Worm (Caenorhabditis elegans): ENCODE measurements around the gene C02F12.8.
A peak's percentile ranks its signal among the peaks of the same experiment; 100 is the strongest.

Gene C02F12.8

DNA sequence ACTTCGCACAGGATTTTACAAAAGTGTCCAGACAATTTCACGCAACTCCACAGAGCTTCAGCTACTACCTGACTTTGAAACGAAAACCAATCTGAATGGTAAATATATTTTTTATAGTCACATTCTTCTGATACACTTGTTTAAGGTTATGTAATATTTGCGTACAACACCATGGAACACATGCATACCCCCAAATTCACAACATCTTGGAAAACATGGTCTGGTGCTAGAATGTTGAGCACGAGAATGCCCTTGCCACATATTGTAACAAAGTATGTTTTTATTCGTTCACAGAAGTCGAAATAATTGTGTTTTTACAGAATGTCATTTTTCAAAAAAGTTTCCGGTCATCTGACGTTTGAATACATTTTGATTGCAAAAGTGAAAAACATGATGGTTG, 22.8 kb upstream of the C02F12.8 start:
- no peak for TF ChIP-seq tra-4 (tag; optimal IDR thresholded peaks at IDR 0.05)
- no peak for TF ChIP-seq ets-7 (tag; optimal IDR thresholded peaks at IDR 0.05)
- TF ChIP-seq hmbx-1 (tag; optimal IDR thresholded peaks at IDR 0.05): no peak
- no peak for TF ChIP-seq hnd-1 (tag; optimal IDR thresholded peaks at IDR 0.05)
- TF ChIP-seq ceh-13 (GFP tag; optimal IDR thresholded peaks at IDR 0.05): no peak
- TF ChIP-seq aly-1 (tag; optimal IDR thresholded peaks at IDR 0.05): no peak
- no peak for TF ChIP-seq tbx-37 (GFP tag; conservative IDR thresholded peaks at IDR 0.05)
- no peak for TF ChIP-seq sea-1 (GFP tag; conservative IDR thresholded peaks at IDR 0.05)
- TF ChIP-seq flt-1 (GFP tag; IDR thresholded peaks at IDR 0.05): no peak
- TF ChIP-seq hmg-4 (GFP tag; optimal IDR thresholded peaks at IDR 0.05): no peak
- no peak for TF ChIP-seq ceh-36 (tag; optimal IDR thresholded peaks at IDR 0.05)
- TF ChIP-seq scrt-1 (GFP tag; IDR thresholded peaks at IDR 0.05): no peak
- TF ChIP-seq B0310.2 (tag; optimal IDR thresholded peaks at IDR 0.05): no peak
- TF ChIP-seq tbx-11 (GFP tag; IDR thresholded peaks at IDR 0.05): no peak
- no peak for TF ChIP-seq F13C5.2 (tag; optimal IDR thresholded peaks at IDR 0.05)
- TF ChIP-seq pes-1 (GFP tag; IDR thresholded peaks at IDR 0.05): no peak
- TF ChIP-seq ama-1 (optimal IDR thresholded peaks at IDR 0.05): no peak

DNA sequence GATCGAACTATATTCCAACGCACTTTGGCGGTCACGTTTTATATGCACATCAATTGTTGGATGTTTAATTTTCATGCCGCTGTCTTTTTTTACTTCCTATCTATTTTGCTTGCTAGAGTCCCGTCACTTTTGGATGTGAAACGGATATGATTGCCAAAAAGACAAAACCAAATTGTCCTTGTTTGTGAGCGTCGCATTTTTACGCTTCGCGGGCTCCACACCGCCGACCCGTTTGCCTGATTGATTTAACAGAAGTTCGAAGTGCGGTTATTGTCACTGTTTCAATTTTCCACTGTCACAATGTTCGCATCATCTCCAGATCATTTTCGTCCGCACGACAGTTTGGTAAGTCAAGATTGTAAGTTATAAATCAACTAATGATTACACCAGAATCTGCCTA, 21.8 kb upstream of the C02F12.8 start, which contains the start of gene C01C4.2:
C01C4.2 (plus strand) TSS at position 301 of the 400 bp plus-strand sequence.
- no peak for TF ChIP-seq ama-1 (optimal IDR thresholded peaks at IDR 0.05)
- TF ChIP-seq tbx-11 (GFP tag; IDR thresholded peaks at IDR 0.05): no peak
- TF ChIP-seq pes-1 (GFP tag; IDR thresholded peaks at IDR 0.05): no peak
- TF ChIP-seq hmg-4 (GFP tag; optimal IDR thresholded peaks at IDR 0.05): no peak
- no peak for TF ChIP-seq aly-1 (tag; optimal IDR thresholded peaks at IDR 0.05)
- TF ChIP-seq ets-7 (tag; optimal IDR thresholded peaks at IDR 0.05): no peak
- TF ChIP-seq flt-1 (GFP tag; IDR thresholded peaks at IDR 0.05): no peak
- no peak for TF ChIP-seq ceh-13 (GFP tag; optimal IDR thresholded peaks at IDR 0.05)
- no peak for TF ChIP-seq tra-4 (tag; optimal IDR thresholded peaks at IDR 0.05)
- TF ChIP-seq B0310.2 (tag; optimal IDR thresholded peaks at IDR 0.05): no peak
- no peak for TF ChIP-seq sea-1 (GFP tag; conservative IDR thresholded peaks at IDR 0.05)
- TF ChIP-seq tbx-37 (GFP tag; conservative IDR thresholded peaks at IDR 0.05): no peak
- TF ChIP-seq ceh-36 (tag; optimal IDR thresholded peaks at IDR 0.05): no peak
- TF ChIP-seq F13C5.2 (tag; optimal IDR thresholded peaks at IDR 0.05): no peak
- TF ChIP-seq hmbx-1 (tag; optimal IDR thresholded peaks at IDR 0.05): no peak
- TF ChIP-seq scrt-1 (GFP tag; IDR thresholded peaks at IDR 0.05): no peak

DNA sequence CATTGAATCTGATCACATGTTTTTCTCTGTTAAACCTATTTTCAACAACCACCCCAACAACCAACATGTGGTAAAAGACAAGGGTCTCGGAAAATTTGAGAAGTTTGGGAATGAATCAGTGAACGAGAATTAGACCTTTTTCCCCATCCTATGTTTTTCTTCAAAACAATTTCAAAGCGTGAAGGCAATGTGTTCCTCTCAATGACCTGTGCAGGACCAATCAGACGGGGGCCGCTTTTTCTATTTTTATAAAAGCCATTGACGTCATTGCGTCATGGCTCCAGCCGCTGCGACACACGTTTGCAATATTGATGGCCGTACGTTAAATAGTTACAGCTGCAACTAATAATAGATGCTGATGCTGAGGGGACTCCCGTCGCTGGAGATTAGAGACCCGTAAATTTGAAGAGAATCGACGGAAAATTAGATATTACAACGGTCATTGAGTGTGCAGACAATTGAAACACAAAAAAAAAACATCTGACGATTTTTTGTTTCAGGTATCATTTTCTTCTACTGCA, 18.6 kb upstream of the C02F12.8 start:
- TF ChIP-seq tbx-37 (GFP tag; conservative IDR thresholded peaks at IDR 0.05): no peak
- TF ChIP-seq hnd-1 (tag; optimal IDR thresholded peaks at IDR 0.05): no peak
- TF ChIP-seq hmg-4 (GFP tag; optimal IDR thresholded peaks at IDR 0.05): no peak
- TF ChIP-seq ama-1 (optimal IDR thresholded peaks at IDR 0.05): no peak

DNA sequence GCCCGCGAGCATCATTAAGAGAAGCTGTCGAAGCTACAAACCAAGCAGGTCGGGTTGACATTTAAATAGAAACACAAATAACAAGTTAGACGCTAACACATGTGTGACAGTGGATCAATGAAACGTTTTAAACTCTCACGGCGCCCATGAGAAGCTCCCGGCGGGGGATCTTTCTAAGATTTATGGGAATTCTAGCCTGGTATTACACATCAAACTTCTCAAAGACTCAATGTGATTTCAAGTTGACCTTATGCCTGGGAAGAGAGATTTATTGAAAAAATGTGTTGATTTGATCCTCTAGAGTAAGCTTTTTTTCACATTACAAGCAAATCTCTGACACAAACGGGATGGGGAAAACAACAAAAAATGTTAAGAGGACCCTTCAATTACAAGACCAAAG, 16.7 kb upstream of the C02F12.8 start:
- TF ChIP-seq ceh-13 (GFP tag; optimal IDR thresholded peaks at IDR 0.05): no peak
- no peak for TF ChIP-seq scrt-1 (GFP tag; IDR thresholded peaks at IDR 0.05)
- no peak for TF ChIP-seq ets-7 (tag; optimal IDR thresholded peaks at IDR 0.05)
- no peak for TF ChIP-seq tra-4 (tag; optimal IDR thresholded peaks at IDR 0.05)
- no peak for TF ChIP-seq sea-1 (GFP tag; conservative IDR thresholded peaks at IDR 0.05)
- no peak for TF ChIP-seq tbx-11 (GFP tag; IDR thresholded peaks at IDR 0.05)
- TF ChIP-seq pes-1 (GFP tag; IDR thresholded peaks at IDR 0.05): no peak

DNA sequence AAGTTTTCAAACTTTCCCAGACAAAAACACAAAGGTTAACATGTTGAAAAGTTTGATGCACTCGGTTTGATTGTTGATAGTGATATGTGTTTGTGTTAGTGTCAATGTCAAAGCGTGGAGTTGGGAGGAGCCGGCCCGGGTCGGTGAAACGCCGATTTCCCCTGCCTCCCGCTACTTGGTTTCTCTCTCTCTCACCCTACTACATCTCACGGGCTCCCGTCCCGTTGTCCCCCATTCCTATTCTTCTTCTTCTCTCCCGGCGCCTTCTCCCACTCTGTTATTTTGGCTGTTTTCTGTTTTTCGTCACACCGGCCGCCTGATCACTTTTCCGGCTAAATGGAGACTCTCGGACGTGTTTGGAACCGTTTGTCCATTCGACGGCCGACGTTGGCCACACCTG, 13.3 kb upstream of the C02F12.8 start:
- TF ChIP-seq ceh-36 (tag; optimal IDR thresholded peaks at IDR 0.05) (no peak), hnd-1 (tag; optimal IDR thresholded peaks at IDR 0.05) (no peak), tbx-11 (GFP tag; IDR thresholded peaks at IDR 0.05) (no peak), ama-1 (optimal IDR thresholded peaks at IDR 0.05) (no peak), sea-1 (GFP tag; conservative IDR thresholded peaks at IDR 0.05) (no peak), ets-7 (tag; optimal IDR thresholded peaks at IDR 0.05) (no peak), ceh-13 (GFP tag; optimal IDR thresholded peaks at IDR 0.05) (no peak), scrt-1 (GFP tag; IDR thresholded peaks at IDR 0.05) (no peak), tra-4 (tag; optimal IDR thresholded peaks at IDR 0.05) (no peak), F13C5.2 (tag; optimal IDR thresholded peaks at IDR 0.05) (no peak), hmg-4 (GFP tag; optimal IDR thresholded peaks at IDR 0.05) (no peak), flt-1 (GFP tag; IDR thresholded peaks at IDR 0.05) (no peak), pes-1 (GFP tag; IDR thresholded peaks at IDR 0.05) (no peak)

DNA sequence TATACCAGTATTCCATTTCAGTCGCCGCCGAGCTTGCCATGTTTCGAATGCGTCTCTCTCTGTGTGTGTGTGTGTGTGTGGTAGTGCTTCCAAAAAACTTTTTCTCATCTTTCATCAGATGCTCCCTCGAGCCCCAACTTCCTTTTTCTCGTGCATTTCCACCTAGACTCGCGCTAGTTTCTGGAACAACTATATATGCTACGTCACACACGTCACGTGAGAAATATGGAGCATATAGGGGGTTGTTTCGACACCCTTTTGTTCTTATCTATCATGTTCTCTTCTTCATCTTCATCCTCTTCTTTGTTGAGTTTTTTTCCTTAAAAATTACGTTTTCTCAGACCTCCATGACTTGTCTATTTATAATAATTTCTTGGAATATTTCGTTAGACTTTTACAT, 12.3 kb upstream of the C02F12.8 start:
- TF ChIP-seq scrt-1 (GFP tag; IDR thresholded peaks at IDR 0.05): no peak
- no peak for TF ChIP-seq hnd-1 (tag; optimal IDR thresholded peaks at IDR 0.05)
- no peak for TF ChIP-seq F13C5.2 (tag; optimal IDR thresholded peaks at IDR 0.05)
- TF ChIP-seq tbx-11 (GFP tag; IDR thresholded peaks at IDR 0.05): no peak
- TF ChIP-seq pes-1 (GFP tag; IDR thresholded peaks at IDR 0.05): no peak

DNA sequence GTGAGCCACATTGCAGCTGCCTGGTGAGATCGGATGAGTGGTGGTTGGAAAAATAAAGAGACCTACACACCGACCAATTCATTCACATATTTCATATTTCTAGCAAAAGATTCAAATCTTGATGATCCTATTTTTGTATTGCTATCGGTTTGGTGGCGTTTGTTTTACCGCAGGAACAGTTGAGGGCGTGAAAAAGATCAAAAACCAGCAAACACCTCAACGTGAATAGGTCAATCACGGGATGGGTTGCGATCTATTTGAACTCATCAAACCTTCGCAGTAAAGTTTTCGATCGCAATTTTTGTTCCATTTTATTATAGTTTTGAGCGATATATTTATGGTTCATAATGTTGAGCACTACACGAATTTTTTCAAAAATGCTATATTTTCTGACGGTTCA, 8.8 kb upstream of the C02F12.8 start:
- TF ChIP-seq hnd-1 (tag; optimal IDR thresholded peaks at IDR 0.05) (no peak), ceh-36 (tag; optimal IDR thresholded peaks at IDR 0.05) (no peak), scrt-1 (GFP tag; IDR thresholded peaks at IDR 0.05) (no peak), tbx-11 (GFP tag; IDR thresholded peaks at IDR 0.05) (no peak), hmg-4 (GFP tag; optimal IDR thresholded peaks at IDR 0.05) (no peak), ceh-13 (GFP tag; optimal IDR thresholded peaks at IDR 0.05) (no peak)

DNA sequence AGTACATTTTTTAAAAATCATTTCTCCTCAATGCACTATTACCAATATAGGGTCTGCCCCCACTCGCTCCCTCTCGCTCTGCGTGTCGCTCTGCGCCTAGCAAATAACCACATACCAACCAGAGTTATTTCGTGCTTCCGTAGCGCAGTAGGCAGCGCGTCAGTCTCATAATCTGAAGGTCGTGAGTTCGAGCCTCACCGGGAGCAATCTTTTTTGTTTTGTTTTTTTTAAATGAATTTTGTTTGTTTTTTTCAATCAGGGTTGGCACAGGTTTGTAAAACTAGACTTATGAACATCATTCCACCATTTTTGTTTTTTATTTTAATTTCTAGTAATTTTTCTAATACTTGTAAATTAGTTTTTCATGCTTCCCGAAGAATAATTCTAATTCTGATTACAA, 4.6 kb upstream of the C02F12.8 start:
- TF ChIP-seq hmg-4 (GFP tag; optimal IDR thresholded peaks at IDR 0.05) (peak; percentile 91), tbx-11 (GFP tag; IDR thresholded peaks at IDR 0.05) (peak; percentile 92), pes-1 (GFP tag; IDR thresholded peaks at IDR 0.05) (peak; percentile 95), hmbx-1 (tag; optimal IDR thresholded peaks at IDR 0.05) (peak; percentile 67), ceh-36 (tag; optimal IDR thresholded peaks at IDR 0.05) (peak; percentile 91), sea-1 (GFP tag; conservative IDR thresholded peaks at IDR 0.05) (peak; percentile 88), tra-4 (tag; optimal IDR thresholded peaks at IDR 0.05) (peak; percentile 69), ets-7 (tag; optimal IDR thresholded peaks at IDR 0.05) (peak; percentile 79), scrt-1 (GFP tag; IDR thresholded peaks at IDR 0.05) (peak; percentile 94), ama-1 (optimal IDR thresholded peaks at IDR 0.05) (no peak), ceh-13 (GFP tag; optimal IDR thresholded peaks at IDR 0.05) (peak; percentile 78), tbx-37 (GFP tag; conservative IDR thresholded peaks at IDR 0.05) (peak; percentile 92), flt-1 (GFP tag; IDR thresholded peaks at IDR 0.05) (peak; percentile 90), aly-1 (tag; optimal IDR thresholded peaks at IDR 0.05) (peak; percentile 82), hnd-1 (tag; optimal IDR thresholded peaks at IDR 0.05) (peak; percentile 83), F13C5.2 (tag; optimal IDR thresholded peaks at IDR 0.05) (peak; percentile 96), B0310.2 (tag; optimal IDR thresholded peaks at IDR 0.05) (peak; percentile 81)

Data from whole organism, early embryonic.